Worm (Caenorhabditis elegans) whole organism, early embryonic: ENCODE results near the gene C08A9.10.
"Not testable (repeated sequence)": the region's sequence is repeated elsewhere in the genome, so short reads cannot be mapped to it uniquely, and the experiment has no call there.

Experiments
- F13C5.2 ChIP-seq: sonication (generic microtip); optimal IDR thresholded peaks from 2 replicates; lab custom pipeline; 2017; ENCODE audit warnings: mild to moderate bottlenecking, missing genetic modification characterization, inconsistent platforms, missing compliant biosample characterization
- aly-1 ChIP-seq: sonication (generic microtip); optimal IDR thresholded peaks from 2 replicates; lab custom pipeline; 2016; ENCODE audit warnings: missing genetic modification characterization, missing compliant biosample characterization
- ama-1 ChIP-seq: fragments of 150-350 bp; optimal IDR thresholded peaks from 2 replicates; lab custom pipeline; 2014
- ceh-13 ChIP-seq: fragments of 200-800 bp; sonication (Bioruptor generic); optimal IDR thresholded peaks from 2 replicates; lab custom pipeline; 2018; ENCODE audit warnings: mild to moderate bottlenecking, missing genetic modification characterization, missing compliant biosample characterization
- ceh-36 ChIP-seq: sonication (generic microtip); optimal IDR thresholded peaks from 2 replicates; lab custom pipeline; 2016; ENCODE audit warnings: missing genetic modification characterization, inconsistent platforms, missing compliant biosample characterization
- ets-7 ChIP-seq: sonication (generic microtip); optimal IDR thresholded peaks from 2 replicates; lab custom pipeline; 2016; ENCODE audit warnings: missing genotype, missing genetic modification characterization, missing compliant biosample characterization
- flt-1 ChIP-seq: fragments of 200-800 bp; sonication (Bioruptor generic); IDR thresholded peaks from 2 replicates; pipeline ENCODE4 v1.3.6; 2022; ENCODE audit warnings: missing genetic modification characterization, missing compliant biosample characterization
- hmbx-1 ChIP-seq: sonication (generic microtip); optimal IDR thresholded peaks from 2 replicates; lab custom pipeline; 2016; ENCODE audit warnings: mild to moderate bottlenecking, missing genetic modification characterization, missing compliant biosample characterization
- hmg-4 ChIP-seq: fragments of 200-800 bp; sonication (Bioruptor generic); optimal IDR thresholded peaks from 2 replicates; lab custom pipeline; 2018; ENCODE audit warnings: mild to moderate bottlenecking, missing genetic modification characterization, missing compliant biosample characterization
- hnd-1 ChIP-seq: sonication (generic microtip); optimal IDR thresholded peaks from 2 replicates; lab custom pipeline; 2016; ENCODE audit warnings: missing genetic modification characterization, missing compliant biosample characterization
- pes-1 ChIP-seq: fragments of 200-800 bp; sonication (Bioruptor generic); IDR thresholded peaks from 2 replicates; pipeline ENCODE4 v1.3.6; 2022; ENCODE audit warnings: missing genetic modification reagents, missing genetic modification characterization, missing compliant biosample characterization
- scrt-1 ChIP-seq: fragments of 200-800 bp; sonication (Bioruptor generic); IDR thresholded peaks from 2 replicates; pipeline ENCODE4 v1.3.6; 2022; ENCODE audit warnings: missing genetic modification characterization, missing compliant biosample characterization
- sea-1 ChIP-seq: fragments of 200-800 bp; sonication (Bioruptor generic); conservative IDR thresholded peaks from 2 replicates; pipeline ENCODE4 v1.3.6; 2022; ENCODE audit warnings: missing genetic modification characterization, missing compliant biosample characterization
- tbx-11 ChIP-seq: fragments of 200-800 bp; sonication (Bioruptor generic); IDR thresholded peaks from 2 replicates; pipeline ENCODE4 v1.3.6; 2022; ENCODE audit warnings: missing genetic modification characterization, missing compliant biosample characterization
- tbx-37 ChIP-seq: fragments of 200-800 bp; sonication (Bioruptor generic); conservative IDR thresholded peaks from 2 replicates; pipeline ENCODE4 v1.3.6; 2022; ENCODE audit warnings: missing genetic modification reagents, missing genetic modification characterization, missing compliant biosample characterization
- tra-4 ChIP-seq: sonication (generic microtip); optimal IDR thresholded peaks from 2 replicates; lab custom pipeline; 2017; ENCODE audit warnings: missing genetic modification characterization, missing compliant biosample characterization

The C08A9.10 gene

ce11 chrX:17107670-17108069 lies 26.7 kb downstream of the C08A9.10 start, which contains the start of gene lido-4:
Gene lido-4 (minus strand): TSS chrX:17107770.
- TF ChIP-seq flt-1 (GFP tag; lab: Robert Waterston, UW), result no peak
- no peak for TF ChIP-seq tbx-11 (GFP tag; lab: Robert Waterston, UW)
- no peak for TF ChIP-seq F13C5.2

ce11 chrX:17110555-17110954 lies 29.6 kb downstream of the C08A9.10 start, which contains the start of gene lido-5:
Gene lido-5 (minus strand): TSS chrX:17110655.
- TF ChIP-seq hmg-4 (no peak), ceh-36 (tag; lab: Kevin White, UChicago) (no peak), tbx-37 (GFP tag; lab: Robert Waterston, UW) (no peak), scrt-1 (GFP tag; lab: Robert Waterston, UW) (no peak), pes-1 (GFP tag; lab: Robert Waterston, UW) (no peak), flt-1 (GFP tag; lab: Robert Waterston, UW) (no peak), ceh-13 (GFP tag; lab: Kevin White, UChicago) (no peak), ets-7 (no peak), hnd-1 (tag; lab: Kevin White, UChicago) (no peak), hmbx-1 (no peak), tbx-11 (GFP tag; lab: Robert Waterston, UW) (no peak)

ce11 chrX:17115089-17115488 lies 34.1 kb downstream of the C08A9.10 start, which contains the start of gene lido-6:
Gene lido-6 (minus strand): TSS chrX:17115189.
- no peak for TF ChIP-seq ceh-36 (tag; lab: Kevin White, UChicago)
- TF ChIP-seq ama-1 (lab: Kevin White, UChicago), result no peak
- TF ChIP-seq tra-4 (tag; lab: Kevin White, UChicago), result no peak
- no peak for TF ChIP-seq hmg-4
- TF ChIP-seq hnd-1 (tag; lab: Kevin White, UChicago), result no peak
- no peak for TF ChIP-seq tbx-37 (GFP tag; lab: Robert Waterston, UW)
- TF ChIP-seq aly-1, result no peak
- TF ChIP-seq flt-1 (GFP tag; lab: Robert Waterston, UW), result no peak
- TF ChIP-seq hmbx-1, result no peak
- no peak for TF ChIP-seq scrt-1 (GFP tag; lab: Robert Waterston, UW)

ce11 chrX:17117359-17117758 lies 36.4 kb downstream of the C08A9.10 start, which contains the start of gene K09E3.2:
Gene K09E3.2 (plus strand): TSS chrX:17117659.
- not testable (repeated sequence) for TF ChIP-seq tra-4 (tag; lab: Kevin White, UChicago); F13C5.2; sea-1
